Worm (Caenorhabditis elegans) whole organism, L4 larva: ENCODE measurements around the gene elc-1.
A peak's percentile ranks its signal among the peaks of the same experiment; 100 is the strongest.

ENCODE experiments used
- F49E8.2 ChIP-seq: sonication (generic microtip); optimal IDR thresholded peaks from 2 replicates; lab custom pipeline; 2016; ENCODE audit warnings: missing compliant biosample characterization, mild to moderate bottlenecking, missing genetic modification characterization, borderline replicate concordance
- ZK546.5 ChIP-seq, 2 experiments: sonication (generic microtip); optimal IDR thresholded peaks; 2 replicates each; lab custom pipeline; 2017; ENCODE audit warnings: missing biosample characterization in 2 of 2, missing genetic modification characterization in 2 of 2
- aha-1 ChIP-seq: fragments of 150-350 bp; peaks from one replicate; lab custom pipeline; 2014; ENCODE audit warnings: missing biosample characterization, missing genetic modification characterization
- attf-4 ChIP-seq: sonication (generic microtip); optimal IDR thresholded peaks from 3 replicates; lab custom pipeline; 2017; ENCODE audit warnings: missing biosample characterization, missing genetic modification characterization
- ceh-28 ChIP-seq: fragments of 150-350 bp; optimal IDR thresholded peaks from 2 replicates; lab custom pipeline; 2014; ENCODE audit warnings: missing biosample characterization, missing genetic modification reagents, missing genetic modification characterization
- fkh-10 ChIP-seq: fragments of 150-350 bp; optimal IDR thresholded peaks from 2 replicates; lab custom pipeline; 2014; ENCODE audit warnings: missing biosample characterization, missing genetic modification reagents, missing genetic modification characterization
- fos-1 ChIP-seq: fragments of 150-350 bp; optimal IDR thresholded peaks from 2 replicates; lab custom pipeline; 2014; ENCODE audit warnings: missing biosample characterization, missing genetic modification characterization
- jun-1 ChIP-seq: fragments of 150-350 bp; optimal IDR thresholded peaks from 2 replicates; lab custom pipeline; 2014; ENCODE audit warnings: missing biosample characterization, missing genetic modification reagents, missing genetic modification characterization
- lsy-2 ChIP-seq, 2 experiments: fragments of 150-350 bp in 1 of 2; sonication (generic microtip) in 1 of 2; optimal IDR thresholded peaks; 2 replicates each; lab custom pipeline; 2014 to 2017; ENCODE audit warnings: missing biosample characterization in 2 of 2, missing genetic modification characterization in 2 of 2
- mxl-3 ChIP-seq: fragments of 200-800 bp; sonication (Bioruptor generic); optimal IDR thresholded peaks from 2 replicates; lab custom pipeline; 2018; ENCODE audit warnings: mild to moderate bottlenecking, missing genetic modification characterization, missing compliant biosample characterization
- nhr-11 ChIP-seq: fragments of 150-350 bp; optimal IDR thresholded peaks from 2 replicates; lab custom pipeline; 2014; ENCODE audit warnings: missing biosample characterization, missing genetic modification characterization
- nhr-28 ChIP-seq: fragments of 150-350 bp; optimal IDR thresholded peaks from 2 replicates; lab custom pipeline; 2014; ENCODE audit warnings: missing biosample characterization, missing genetic modification characterization
- pqm-1 ChIP-seq: sonication (generic microtip); optimal IDR thresholded peaks from 2 replicates; lab custom pipeline; 2017; ENCODE audit warnings: missing biosample characterization, missing genetic modification characterization
- snpc-4 ChIP-seq: fragments of 150-350 bp; optimal IDR thresholded peaks from 2 replicates; lab custom pipeline; 2014; ENCODE audit warnings: missing biosample characterization, missing genetic modification characterization

DNA sequence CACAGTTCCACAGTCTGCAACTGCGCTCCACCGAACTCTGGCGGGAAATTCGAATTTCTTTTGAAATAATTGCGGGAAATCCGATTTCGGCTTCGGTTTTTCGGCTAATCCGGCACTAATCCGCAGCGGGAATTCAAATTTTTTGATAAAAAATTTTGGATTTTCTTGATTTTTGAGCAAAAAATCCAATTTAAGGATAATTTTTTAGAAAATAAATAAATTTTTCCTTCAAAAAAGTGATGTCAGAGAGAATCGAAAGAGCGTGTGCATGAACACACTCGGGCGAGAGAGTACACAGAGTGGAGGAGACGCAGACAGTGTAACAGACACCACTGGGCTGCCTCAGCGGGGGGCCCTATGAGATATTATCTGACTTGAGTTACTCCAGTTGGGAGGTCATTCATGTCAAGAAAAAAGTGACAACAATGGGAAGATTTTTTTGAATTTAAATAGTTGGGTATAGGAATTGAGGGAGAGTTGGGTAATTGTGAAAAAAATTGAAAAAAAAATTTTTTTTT, 13.0 kb upstream of the elc-1 start:
- TF ChIP-seq F49E8.2 (tag; lab: Kevin White, UChicago) (no peak), ceh-28 (tag; lab: Kevin White, UChicago) (no peak), ZK546.5 (tag; optimal IDR thresholded peaks at IDR 0.05; lab: Kevin White, UChicago) (no peak), aha-1 (tag; lab: Kevin White, UChicago) (no peak), nhr-28 (tag; lab: Kevin White, UChicago) (no peak), mxl-3 (no peak), snpc-4 (no peak), fos-1 (tag; lab: Kevin White, UChicago) (no peak), jun-1 (tag; lab: Kevin White, UChicago) (no peak), fkh-10 (GFP tag; lab: Kevin White, UChicago) (peak; percentile 11), pqm-1 (tag; lab: Kevin White, UChicago) (no peak), nhr-11 (tag; lab: Kevin White, UChicago) (no peak), lsy-2 (tag; optimal IDR thresholded peaks at IDR 0.05; lab: Kevin White, UChicago) (peak in 1 of 2 experiments; percentile 7), attf-4 (no peak)
